Fruit fly (Drosophila melanogaster): ENCODE data around the gene dmt.
A peak's percentile ranks its signal among the peaks of the same experiment; 100 is the strongest.

Gene dmt

dm6 chr3R:9701897-9702296 is 9.0 kb upstream of the dmt start (continued):
- TF ChIP-seq CG15269 (tag; optimal IDR thresholded peaks at IDR 0.05) (peak; percentile 62), luna (GFP tag; optimal IDR thresholded peaks at IDR 0.05) (no peak), wdn (GFP tag; IDR thresholded peaks at IDR 0.05) (no peak), tgo (GFP tag; IDR thresholded peaks at IDR 0.05) (no peak), Taf1 (GFP tag; IDR thresholded peaks at IDR 0.05) (no peak), CG31441 (GFP tag; IDR thresholded peaks at IDR 0.05) (no peak), CG43689 (GFP tag; IDR thresholded peaks at IDR 0.05) (no peak), Pdp1 (GFP tag; optimal IDR thresholded peaks at IDR 0.05) (no peak), fd96Cb (tag; optimal IDR thresholded peaks at IDR 0.05) (no peak), CG4730 (GFP tag; IDR thresholded peaks at IDR 0.05) (no peak), CG14860 (GFP tag; IDR thresholded peaks at IDR 0.05; ENCODE audit: partially characterized antibody) (no peak), unpg (GFP tag; optimal IDR thresholded peaks at IDR 0.05) (peak; percentile 13), tap (tag; optimal IDR thresholded peaks at IDR 0.05) (no peak), HLHmδ (GFP tag; optimal IDR thresholded peaks at IDR 0.05) (no peak), maf-S (GFP tag; optimal IDR thresholded peaks at IDR 0.05) (no peak), Hr78 (GFP tag; optimal IDR thresholded peaks at IDR 0.05) (peak in 1 of 2 experiments; percentile 72), gce (GFP tag; IDR thresholded peaks at IDR 0.05) (no peak), Mrtf (GFP tag; IDR thresholded peaks at IDR 0.05) (no peak), Doc3 (GFP tag; IDR thresholded peaks at IDR 0.05; ENCODE audit: partially characterized antibody) (no peak), gro (GFP tag; optimal IDR thresholded peaks at IDR 0.05) (no peak), CG4820 (GFP tag; optimal IDR thresholded peaks at IDR 0.05) (no peak), CG10543 (GFP tag; optimal IDR thresholded peaks at IDR 0.05) (no peak), Bdp1 (GFP tag; optimal IDR thresholded peaks at IDR 0.05) (no peak), CG1024 (GFP tag; IDR thresholded peaks at IDR 0.05) (no peak), CG12391 (tag; optimal IDR thresholded peaks at IDR 0.05) (peak; percentile 21), Mad (GFP tag; optimal IDR thresholded peaks at IDR 0.05) (no peak), zfh1 (GFP tag; IDR thresholded peaks at IDR 0.05) (no peak), lilli (GFP tag; optimal IDR thresholded peaks at IDR 0.05) (peak; percentile 2), Myb (GFP tag; optimal IDR thresholded peaks at IDR 0.05) (no peak), CG18011 (GFP tag; optimal IDR thresholded peaks at IDR 0.05) (no peak), CG11504 (tag; optimal IDR thresholded peaks at IDR 0.05) (no peak), Camta (GFP tag; optimal IDR thresholded peaks at IDR 0.05) (no peak), CG9817 (tag; optimal IDR thresholded peaks at IDR 0.05) (no peak), D19B (GFP tag; optimal IDR thresholded peaks at IDR 0.05) (no peak), Ssrp (tag; optimal IDR thresholded peaks at IDR 0.05) (peak; percentile 24), CG9932 (GFP tag; IDR thresholded peaks at IDR 0.05) (no peak), danr (GFP tag; IDR thresholded peaks at IDR 0.05) (no peak), sens-2 (GFP tag; IDR thresholded peaks at IDR 0.05) (no peak), Gug (GFP tag; IDR thresholded peaks at IDR 0.05) (no peak), Hmx (GFP tag; optimal IDR thresholded peaks at IDR 0.05) (no peak), CG7963 (GFP tag; IDR thresholded peaks at IDR 0.05; ENCODE audit: partially characterized antibody) (no peak), p53 (GFP tag; optimal IDR thresholded peaks at IDR 0.05) (no peak)

- TF ChIP-seq CG9876 (GFP tag; optimal IDR thresholded peaks at IDR 0.05) = peak; percentile 38
- TF ChIP-seq Usf (GFP tag; optimal IDR thresholded peaks at IDR 0.05) = peak; percentile 77
- TF ChIP-seq org-1 (GFP tag; optimal IDR thresholded peaks at IDR 0.05) = peak; percentile 84
- TF ChIP-seq pros (GFP tag; optimal IDR thresholded peaks at IDR 0.05) = no peak
- no peak for TF ChIP-seq sr (GFP tag; IDR thresholded peaks at IDR 0.05)
- TF ChIP-seq CG9727 (GFP tag; optimal IDR thresholded peaks at IDR 0.05) = peak; percentile 86
- no peak for TF ChIP-seq Atf6 (GFP tag; IDR thresholded peaks at IDR 0.05)
- peak; percentile 89 for TF ChIP-seq Dek (tag; optimal IDR thresholded peaks at IDR 0.05)
- TF ChIP-seq CG34376 (GFP tag; optimal IDR thresholded peaks at IDR 0.05) = peak; percentile 65
- no peak for TF ChIP-seq CG5953 (GFP tag; IDR thresholded peaks at IDR 0.05)
- no peak for TF ChIP-seq ara (GFP tag; IDR thresholded peaks at IDR 0.05)
- peak; percentile 88 for TF ChIP-seq HHEX (GFP tag; optimal IDR thresholded peaks at IDR 0.05)
- peak; percentile 44 for TF ChIP-seq HmgD (GFP tag; optimal IDR thresholded peaks at IDR 0.05)
Measured at dm6 chr3R:9702567-9702966, 8.4 kb upstream of the dmt start.
